Worm (Caenorhabditis elegans) whole organism, L4/young adult: ENCODE measurements around the gene F09E10.5.

Experiments
- W03F9.2 ChIP-seq: fragments of 150-350 bp; optimal IDR thresholded peaks from 2 replicates; lab custom pipeline; 2014; ENCODE audit warnings: missing biosample characterization, missing genetic modification characterization
- him-1 ChIP-seq: sonication (generic microtip); optimal IDR thresholded peaks from 2 replicates; lab custom pipeline; 2016; ENCODE audit warnings: missing genotype, missing genetic modification reagents, missing genetic modification characterization, missing compliant biosample characterization

ce11 chrX:1491036-1491435 lies 3.1 kb downstream of the F09E10.5 start:
- TF ChIP-seq him-1 (tag; lab: Kevin White, UChicago) (no peak), W03F9.2 (no peak)
